Worm (Caenorhabditis elegans) whole organism, L2 larva: ENCODE data around the gene ehbp-1.

Experiments used
- C34F6.9 ChIP-seq: fragments of 150-350 bp; optimal IDR thresholded peaks from 2 replicates; lab custom pipeline; 2014; ENCODE audit warnings: missing biosample characterization, missing genetic modification characterization
- F13H6.1 ChIP-seq: sonication (generic microtip); optimal IDR thresholded peaks from 2 replicates; lab custom pipeline; 2016; ENCODE audit warnings: missing genetic modification characterization, missing compliant biosample characterization
- R02D3.7 ChIP-seq: fragments of 150-350 bp; optimal IDR thresholded peaks from 2 replicates; lab custom pipeline; 2014; ENCODE audit warnings: missing biosample characterization, missing genetic modification characterization
- Y55F3AM.14 ChIP-seq: fragments of 200-800 bp; sonication (Bioruptor generic); optimal IDR thresholded peaks from 2 replicates; lab custom pipeline; 2018; ENCODE audit warnings: mild to moderate bottlenecking, missing genetic modification characterization, missing compliant biosample characterization
- ZK546.5 ChIP-seq: sonication (generic microtip); optimal IDR thresholded peaks from 2 replicates; lab custom pipeline; 2017; ENCODE audit warnings: missing biosample characterization, missing genetic modification characterization
- ama-1 ChIP-seq: fragments of 150-350 bp; optimal IDR thresholded peaks from 2 replicates; lab custom pipeline; 2018; ENCODE audit warnings: inconsistent platforms
- blmp-1 ChIP-seq: sonication (generic microtip); optimal IDR thresholded peaks from 2 replicates; lab custom pipeline; 2017; ENCODE audit warnings: missing genetic modification characterization, mild to moderate bottlenecking, missing compliant biosample characterization, antibody characterized with exemption, moderate library complexity; ENCODE audit not compliant: insufficient read depth
- ceh-16 ChIP-seq: fragments of 150-350 bp; optimal IDR thresholded peaks from 2 replicates; lab custom pipeline; 2014; ENCODE audit warnings: missing biosample characterization, missing genetic modification characterization
- ceh-82 ChIP-seq: fragments of 150-350 bp; optimal IDR thresholded peaks from 2 replicates; lab custom pipeline; 2014; ENCODE audit warnings: missing biosample characterization, missing genetic modification characterization
- crh-2 ChIP-seq: sonication (generic microtip); optimal IDR thresholded peaks from 2 replicates; lab custom pipeline; 2017; ENCODE audit warnings: missing biosample characterization, missing genetic modification characterization
- dmd-4 ChIP-seq: sonication (generic microtip); optimal IDR thresholded peaks from 2 replicates; lab custom pipeline; 2017; ENCODE audit warnings: missing biosample characterization, missing genetic modification characterization
- egl-27 ChIP-seq: sonication (generic microtip); optimal IDR thresholded peaks from 3 replicates; lab custom pipeline; 2017; ENCODE audit warnings: missing biosample characterization, missing genetic modification reagents, missing genetic modification characterization
- elt-1 ChIP-seq: fragments of 150-350 bp; optimal IDR thresholded peaks from 2 replicates; lab custom pipeline; 2014; ENCODE audit warnings: missing biosample characterization, missing genetic modification characterization
- elt-3 ChIP-seq: sonication (generic microtip); optimal IDR thresholded peaks from 2 replicates; lab custom pipeline; 2017; ENCODE audit warnings: missing biosample characterization, missing genetic modification characterization
- fos-1 ChIP-seq: fragments of 150-350 bp; optimal IDR thresholded peaks from 2 replicates; lab custom pipeline; 2014; ENCODE audit warnings: missing biosample characterization, missing genetic modification characterization
- gmeb-1 ChIP-seq: fragments of 150-350 bp; optimal IDR thresholded peaks from 2 replicates; lab custom pipeline; 2014; ENCODE audit warnings: missing biosample characterization, missing genetic modification characterization
- lin-11 ChIP-seq: fragments of 150-350 bp; sonication (generic microtip); optimal IDR thresholded peaks from 2 replicates; lab custom pipeline; 2014; ENCODE audit warnings: missing biosample characterization, missing genetic modification characterization, inconsistent platforms, mixed read lengths
- lin-13 ChIP-seq: fragments of 150-350 bp; optimal IDR thresholded peaks from 2 replicates; lab custom pipeline; 2014; ENCODE audit warnings: missing biosample characterization, missing genetic modification reagents, missing genetic modification characterization
- lin-39 ChIP-seq: fragments of 150-350 bp; optimal IDR thresholded peaks from 2 replicates; lab custom pipeline; 2014; ENCODE audit warnings: missing biosample characterization, missing genetic modification reagents, missing genetic modification characterization
- lsy-2 ChIP-seq, 2 experiments: fragments of 150-350 bp in 1 of 2; sonication (generic microtip) in 1 of 2; optimal IDR thresholded peaks; 2 replicates each; lab custom pipeline; 2014 to 2017; ENCODE audit warnings: missing biosample characterization in 2 of 2, missing genetic modification characterization in 2 of 2
- mab-5 ChIP-seq: fragments of 150-350 bp; optimal IDR thresholded peaks from 2 replicates; lab custom pipeline; 2014; ENCODE audit warnings: missing biosample characterization, missing genetic modification characterization
- mbf-1 ChIP-seq: sonication (generic microtip); optimal IDR thresholded peaks from 2 replicates; lab custom pipeline; 2017; ENCODE audit warnings: missing biosample characterization, missing genetic modification characterization
- nhr-11 ChIP-seq: fragments of 150-350 bp; optimal IDR thresholded peaks from 2 replicates; lab custom pipeline; 2014; ENCODE audit warnings: missing biosample characterization, missing genetic modification characterization
- nhr-12 ChIP-seq: fragments of 150-350 bp; optimal IDR thresholded peaks from 2 replicates; lab custom pipeline; 2014; ENCODE audit warnings: missing biosample characterization, missing genetic modification characterization
- nhr-129 ChIP-seq: fragments of 150-350 bp; optimal IDR thresholded peaks from 2 replicates; lab custom pipeline; 2014; ENCODE audit warnings: missing biosample characterization, missing genetic modification characterization
- nhr-21 ChIP-seq: fragments of 150-350 bp; optimal IDR thresholded peaks from 2 replicates; lab custom pipeline; 2014; ENCODE audit warnings: missing biosample characterization, missing genetic modification characterization
- nhr-23 ChIP-seq: fragments of 150-350 bp; optimal IDR thresholded peaks from 2 replicates; lab custom pipeline; 2014; ENCODE audit warnings: missing biosample characterization, missing genetic modification reagents, missing genetic modification characterization
- nhr-237 ChIP-seq: fragments of 150-350 bp; optimal IDR thresholded peaks from 2 replicates; lab custom pipeline; 2014; ENCODE audit warnings: missing biosample characterization, missing genetic modification characterization
- nhr-25 ChIP-seq: fragments of 150-350 bp; sonication (generic microtip); optimal IDR thresholded peaks from 3 replicates; lab custom pipeline; 2014; ENCODE audit warnings: missing biosample characterization, missing genetic modification characterization
- nhr-6 ChIP-seq: fragments of 150-350 bp; optimal IDR thresholded peaks from 2 replicates; lab custom pipeline; 2014; ENCODE audit warnings: missing biosample characterization, missing genetic modification characterization
- nhr-77 ChIP-seq: fragments of 150-350 bp; optimal IDR thresholded peaks from 2 replicates; lab custom pipeline; 2014; ENCODE audit warnings: missing biosample characterization, missing genetic modification characterization
- sem-4 ChIP-seq: fragments of 150-350 bp; optimal IDR thresholded peaks from 2 replicates; lab custom pipeline; 2014; ENCODE audit warnings: missing biosample characterization, missing genetic modification reagents, missing genetic modification characterization
- skn-1 ChIP-seq: sonication (generic microtip); optimal IDR thresholded peaks from 2 replicates; lab custom pipeline; 2017; ENCODE audit warnings: missing biosample characterization, missing genetic modification characterization
- sma-3 ChIP-seq: sonication (generic microtip); optimal IDR thresholded peaks from 2 replicates; lab custom pipeline; 2016; ENCODE audit warnings: missing genetic modification reagents, missing genetic modification characterization, missing compliant biosample characterization
- sma-9 ChIP-seq, 2 experiments: fragments of 150-350 bp in 1 of 2; sonication (generic microtip) in 1 of 2; optimal IDR thresholded peaks; 2 replicates each; lab custom pipeline; 2014 to 2016; ENCODE audit warnings: missing genetic modification characterization in 2 of 2, mild to moderate bottlenecking in 1 of 2, missing biosample characterization in 1 of 2, missing compliant biosample characterization in 1 of 2, missing genetic modification reagents in 1 of 2, moderate library complexity in 1 of 2
- snpc-4 ChIP-seq: fragments of 150-350 bp; optimal IDR thresholded peaks from 2 replicates; lab custom pipeline; 2014; ENCODE audit warnings: missing biosample characterization, missing genetic modification characterization
- unc-39 ChIP-seq: fragments of 150-350 bp; optimal IDR thresholded peaks from 2 replicates; lab custom pipeline; 2014; ENCODE audit warnings: missing biosample characterization, missing genetic modification characterization
- unc-55 ChIP-seq: fragments of 150-350 bp; sonication (generic microtip); optimal IDR thresholded peaks from 3 replicates; lab custom pipeline; 2014; ENCODE audit warnings: missing biosample characterization, missing genetic modification reagents, missing genetic modification characterization
- unc-62 ChIP-seq: fragments of 150-350 bp; optimal IDR thresholded peaks from 2 replicates; lab custom pipeline; 2014; ENCODE audit warnings: missing biosample characterization, missing genetic modification reagents, missing genetic modification characterization
- zag-1 ChIP-seq: fragments of 150-350 bp; optimal IDR thresholded peaks from 2 replicates; lab custom pipeline; 2014; ENCODE audit warnings: missing biosample characterization, missing genetic modification characterization
- ztf-1 ChIP-seq: fragments of 200-800 bp; sonication (Bioruptor generic); conservative IDR thresholded peaks from 2 replicates; pipeline ENCODE4 v1.3.6; 2022; ENCODE audit warnings: missing genetic modification characterization, missing compliant biosample characterization
- ztf-11 ChIP-seq: sonication (generic microtip); optimal IDR thresholded peaks from 2 replicates; lab custom pipeline; 2017; ENCODE audit warnings: missing biosample characterization, missing genetic modification characterization
- ztf-4 ChIP-seq: fragments of 150-350 bp; optimal IDR thresholded peaks from 2 replicates; lab custom pipeline; 2014; ENCODE audit warnings: missing biosample characterization, missing genetic modification characterization

The ehbp-1 gene

ce11 chrV:9539638-9540037, 10.8 kb upstream of the ehbp-1 start, which contains the start of gene C50F4.12:
TSS of gene C50F4.12 (minus strand) at chrV:9539738.
- TF ChIP-seq ztf-1: no peak
- TF ChIP-seq ceh-82 (tag; lab: Kevin White, UChicago): no peak
- TF ChIP-seq snpc-4 (tag; lab: Kevin White, UChicago): no peak
- no peak for TF ChIP-seq unc-39 (tag; lab: Kevin White, UChicago)
- TF ChIP-seq elt-1: no peak
- no peak for TF ChIP-seq ztf-4 (tag; lab: Kevin White, UChicago)
- no peak for TF ChIP-seq egl-27 (tag; lab: Kevin White, UChicago)
- TF ChIP-seq ztf-11 (tag; lab: Kevin White, UChicago): no peak
- no peak for TF ChIP-seq skn-1

ce11 chrV:9541506-9541905, 8.9 kb upstream of the ehbp-1 start, which contains the start of gene C50F4.16:
TSS of gene C50F4.16 (minus strand) at chrV:9541606.
- TF ChIP-seq sem-4: no peak
- TF ChIP-seq unc-39 (tag; lab: Kevin White, UChicago): no peak
- TF ChIP-seq sma-3: no peak
- TF ChIP-seq nhr-77 (tag; lab: Kevin White, UChicago): no peak
- no peak for TF ChIP-seq skn-1
- TF ChIP-seq, all 48 proteins: peak for 0

- TF ChIP-seq nhr-129 (tag; lab: Kevin White, UChicago): peak; percentile 83
- TF ChIP-seq gmeb-1 (tag; lab: Kevin White, UChicago): peak; percentile 83
- no peak for TF ChIP-seq nhr-23 (tag; lab: Kevin White, UChicago)
- TF ChIP-seq nhr-25 (tag; lab: Kevin White, UChicago): peak; percentile 53
- TF ChIP-seq fos-1 (tag; lab: Kevin White, UChicago): peak; percentile 44
- TF ChIP-seq blmp-1 (tag; lab: Kevin White, UChicago): peak; percentile 38
- no peak for TF ChIP-seq nhr-11
- peak; percentile 82 for TF ChIP-seq C34F6.9 (tag; lab: Kevin White, UChicago)
- no peak for TF ChIP-seq elt-1
- TF ChIP-seq nhr-6 (tag; lab: Kevin White, UChicago): no peak
- no peak for TF ChIP-seq nhr-12 (tag; lab: Kevin White, UChicago)
- TF ChIP-seq snpc-4 (tag; lab: Kevin White, UChicago): peak; percentile 37
- no peak for TF ChIP-seq unc-62 (GFP tag; lab: Kevin White, UChicago)
- TF ChIP-seq dmd-4 (tag; lab: Kevin White, UChicago): no peak
- peak; percentile 87 for TF ChIP-seq lin-13
- TF ChIP-seq nhr-21: peak; percentile 73
- TF ChIP-seq nhr-237: no peak
- peak; percentile 70 for TF ChIP-seq sem-4
- TF ChIP-seq lsy-2 (tag; optimal IDR thresholded peaks at IDR 0.05; lab: Kevin White, UChicago): peak in 1 of 2 experiments; percentile 79
- TF ChIP-seq lin-11 (tag; lab: Kevin White, UChicago): peak; percentile 54
- TF ChIP-seq unc-55 (GFP tag; lab: Kevin White, UChicago): peak; percentile 83
- no peak for TF ChIP-seq R02D3.7 (tag; lab: Kevin White, UChicago)
- peak; percentile 28 for TF ChIP-seq Y55F3AM.14 (GFP tag; lab: Kevin White, UChicago)
- TF ChIP-seq ceh-16: peak; percentile 11
- TF ChIP-seq ama-1: peak; percentile 47
- TF ChIP-seq F13H6.1: peak; percentile 59
- peak; percentile 71 for TF ChIP-seq sma-3
- TF ChIP-seq ztf-11 (tag; lab: Kevin White, UChicago): no peak
- peak; percentile 35 for TF ChIP-seq mab-5 (tag; lab: Kevin White, UChicago)
- peak; percentile 84 for TF ChIP-seq crh-2
- TF ChIP-seq sma-9 (GFP tag; optimal IDR thresholded peaks at IDR 0.05; lab: Kevin White, UChicago): peak; percentile 60
- TF ChIP-seq sma-9 (tag; optimal IDR thresholded peaks at IDR 0.05; lab: Kevin White, UChicago): no peak
- peak; percentile 39 for TF ChIP-seq ztf-4 (tag; lab: Kevin White, UChicago)
These were observed 6.2 kb upstream of the ehbp-1 start, which contains the start of gene mdf-1 for ce11 chrV:9544176-9544632. TSS of gene mdf-1 (minus strand) at chrV:9544226.

- TF ChIP-seq skn-1: no peak
- TF ChIP-seq F13H6.1: peak; percentile 62
- peak; percentile 77 for TF ChIP-seq ama-1
- peak; percentile 37 for TF ChIP-seq sma-9 (GFP tag; optimal IDR thresholded peaks at IDR 0.05; lab: Kevin White, UChicago)
- no peak for TF ChIP-seq sma-9 (tag; optimal IDR thresholded peaks at IDR 0.05; lab: Kevin White, UChicago)
- no peak for TF ChIP-seq Y55F3AM.14 (GFP tag; lab: Kevin White, UChicago)
- TF ChIP-seq ztf-11 (tag; lab: Kevin White, UChicago): no peak
- peak; percentile 53 for TF ChIP-seq gmeb-1 (tag; lab: Kevin White, UChicago)
- peak; percentile 51 for TF ChIP-seq crh-2
- TF ChIP-seq nhr-21: peak; percentile 11
- no peak for TF ChIP-seq elt-3 (tag; lab: Kevin White, UChicago)
- TF ChIP-seq blmp-1 (tag; lab: Kevin White, UChicago): no peak
- no peak for TF ChIP-seq ztf-4 (tag; lab: Kevin White, UChicago)
- no peak for TF ChIP-seq nhr-129 (tag; lab: Kevin White, UChicago)
- TF ChIP-seq zag-1: no peak
- TF ChIP-seq nhr-77 (tag; lab: Kevin White, UChicago): no peak
- TF ChIP-seq nhr-6 (tag; lab: Kevin White, UChicago): no peak
- TF ChIP-seq lin-39: no peak
- no peak for TF ChIP-seq mbf-1 (tag; lab: Kevin White, UChicago)
- no peak for TF ChIP-seq snpc-4 (tag; lab: Kevin White, UChicago)
- no peak for TF ChIP-seq ZK546.5 (tag; lab: Kevin White, UChicago)
- TF ChIP-seq lin-11 (tag; lab: Kevin White, UChicago): peak; percentile 35
- no peak for TF ChIP-seq nhr-237
- TF ChIP-seq fos-1 (tag; lab: Kevin White, UChicago): peak; percentile 48
- no peak for TF ChIP-seq unc-39 (tag; lab: Kevin White, UChicago)
- TF ChIP-seq R02D3.7 (tag; lab: Kevin White, UChicago): no peak
- TF ChIP-seq lin-13: peak; percentile 15
- TF ChIP-seq C34F6.9 (tag; lab: Kevin White, UChicago): peak; percentile 74
- peak; percentile 38 to 51 for TF ChIP-seq lsy-2 (tag; optimal IDR thresholded peaks at IDR 0.05; lab: Kevin White, UChicago)
- no peak for TF ChIP-seq sem-4
These were observed 5.2 kb upstream of the ehbp-1 start, which contains the start of the genes his-35 and his-41 for ce11 chrV:9545238-9545709. TSS of gene his-35 (minus strand) at chrV:9545288. TSS of gene his-41 (plus strand) at chrV:9545536.
